Fruit fly (Drosophila melanogaster) whole organism, adult: ENCODE data around the gene Elo68beta.

Experiments used
- CG11617 ChIP-seq: fragments of 200-800 bp; sonication (Bioruptor generic); optimal IDR thresholded peaks from 2 replicates; lab custom pipeline; 2017; ENCODE audit warnings: mild to moderate bottlenecking, missing biosample characterization, missing genetic modification reagents, missing genetic modification characterization
- CG12768 ChIP-seq: fragments of 200-800 bp; sonication (Bioruptor generic); optimal IDR thresholded peaks from 2 replicates; lab custom pipeline; 2017; ENCODE audit warnings: missing biosample characterization, missing genetic modification characterization, mild to moderate bottlenecking, moderate library complexity, missing genetic modification reagents
- CG14711 ChIP-seq: fragments of 200-800 bp; sonication (Bioruptor generic); optimal IDR thresholded peaks from 2 replicates; lab custom pipeline; 2018; ENCODE audit warnings: missing biosample characterization, mild to moderate bottlenecking, missing genetic modification characterization, moderate library complexity
- CG1620 ChIP-seq: fragments of 200-800 bp; sonication (Bioruptor generic); optimal IDR thresholded peaks from 2 replicates; lab custom pipeline; 2016; ENCODE audit warnings: missing biosample characterization, missing genetic modification characterization
- CG33017 ChIP-seq: fragments of 200-800 bp; sonication (Bioruptor generic); optimal IDR thresholded peaks from 2 replicates; lab custom pipeline; 2018; ENCODE audit warnings: missing biosample characterization, mild to moderate bottlenecking, missing genetic modification characterization, moderate library complexity
- CG5204 ChIP-seq: fragments of 200-800 bp; sonication (Bioruptor generic); optimal IDR thresholded peaks from 2 replicates; lab custom pipeline; 2016; ENCODE audit warnings: missing biosample characterization, missing genetic modification characterization
- CG7045 ChIP-seq: fragments of 200-800 bp; sonication (Bioruptor generic); optimal IDR thresholded peaks from 2 replicates; lab custom pipeline; 2017; ENCODE audit warnings: missing biosample characterization, mild to moderate bottlenecking, missing genetic modification characterization
- CG7101 ChIP-seq: fragments of 200-800 bp; sonication (Bioruptor generic); optimal IDR thresholded peaks from 2 replicates; lab custom pipeline; 2018; ENCODE audit warnings: missing biosample characterization, mild to moderate bottlenecking, missing genetic modification characterization, moderate library complexity
- Clk ChIP-seq: fragments of 200-800 bp; sonication (Bioruptor generic); optimal IDR thresholded peaks from 2 replicates; lab custom pipeline; 2017; ENCODE audit warnings: missing biosample characterization, missing genetic modification characterization
- Crg-1 ChIP-seq: fragments of 200-800 bp; sonication (Bioruptor generic); optimal IDR thresholded peaks from 2 replicates; lab custom pipeline; 2016; ENCODE audit warnings: missing biosample characterization, missing genetic modification characterization
- Hr96 ChIP-seq: fragments of 200-800 bp; sonication (Bioruptor generic); optimal IDR thresholded peaks from 2 replicates; lab custom pipeline; 2016; ENCODE audit warnings: missing biosample characterization, missing genetic modification characterization
- Mnt ChIP-seq: fragments of 200-800 bp; sonication (Bioruptor generic); optimal IDR thresholded peaks from 2 replicates; lab custom pipeline; 2016; ENCODE audit warnings: missing biosample characterization, mild to moderate bottlenecking, missing genetic modification characterization
- bab1 ChIP-seq: fragments of 200-800 bp; sonication (Bioruptor generic); optimal IDR thresholded peaks from 3 replicates; lab custom pipeline; 2019; ENCODE audit warnings: missing biosample characterization, mild to moderate bottlenecking, missing genetic modification characterization, moderate library complexity
- cic ChIP-seq: fragments of 200-800 bp; sonication (Bioruptor generic); optimal IDR thresholded peaks from 2 replicates; lab custom pipeline; 2017; ENCODE audit warnings: missing biosample characterization, mild to moderate bottlenecking, missing genetic modification characterization, moderate library complexity
- cnc ChIP-seq, 2 experiments: fragments of >200 bp; optimal IDR thresholded peaks; 2 replicates each; lab custom pipeline; 2017
- kay ChIP-seq: fragments of 200-800 bp; sonication (Bioruptor generic); peaks from one replicate; lab custom pipeline; 2016; ENCODE audit warnings: missing biosample characterization, missing genetic modification characterization, borderline replicate concordance
- ovo ChIP-seq: fragments of 200-800 bp; sonication (Bioruptor generic); optimal IDR thresholded peaks from 2 replicates; lab custom pipeline; 2016; ENCODE audit warnings: missing biosample characterization, missing genetic modification characterization
- pad ChIP-seq: fragments of 200-800 bp; sonication (Bioruptor generic); optimal IDR thresholded peaks from 3 replicates; lab custom pipeline; 2017; ENCODE audit warnings: missing biosample characterization, missing genetic modification characterization, mild to moderate bottlenecking, moderate library complexity, missing genetic modification reagents
- tj ChIP-seq: fragments of 200-800 bp; sonication (Bioruptor generic); optimal IDR thresholded peaks from 3 replicates; lab custom pipeline; 2017; ENCODE audit warnings: missing biosample characterization, mild to moderate bottlenecking, missing genetic modification characterization, moderate library complexity
- toe ChIP-seq: fragments of 200-800 bp; sonication (Bioruptor generic); optimal IDR thresholded peaks from 2 replicates; lab custom pipeline; 2016; ENCODE audit warnings: missing biosample characterization, missing genetic modification characterization

The Elo68beta gene

dm6 chr3L:11097982-11098663, 3.4 kb downstream of the Elo68beta start, which contains the start of the genes Irbp18 and APP-BP1:
TSS of gene Irbp18 (minus strand) at chr3L:11098186.
TSS of gene APP-BP1 (plus strand) at chr3L:11098412.
- peak; percentile 96 for TF ChIP-seq CG5204 (GFP tag; lab: Kevin White, UChicago)
- TF ChIP-seq CG12768 (GFP tag; lab: Kevin White, UChicago) = peak; percentile 96
- TF ChIP-seq bab1 (GFP tag; lab: Kevin White, UChicago) = peak; percentile 95
- peak; percentile 84 for TF ChIP-seq ovo
- TF ChIP-seq cic = peak; percentile 71
- TF ChIP-seq Hr96 (GFP tag; lab: Kevin White, UChicago) = peak; percentile 92
- TF ChIP-seq kay (GFP tag; lab: Kevin White, UChicago) = peak; percentile 97
- peak; percentile 98 for TF ChIP-seq Crg-1 (GFP tag; lab: Kevin White, UChicago)
- TF ChIP-seq Clk (GFP tag; lab: Kevin White, UChicago) = peak; percentile 85
- peak; percentile 86 for TF ChIP-seq CG33017
- peak; percentile 80 for TF ChIP-seq tj (GFP tag; lab: Kevin White, UChicago)
- no peak for TF ChIP-seq cnc (optimal IDR thresholded peaks at IDR 0.05; lab: Kevin White, UChicago)
- peak; percentile 96 for TF ChIP-seq toe (GFP tag; lab: Kevin White, UChicago)
- TF ChIP-seq CG7101 (tag; lab: Kevin White, UChicago) = peak; percentile 92
- peak; percentile 89 for TF ChIP-seq Mnt
- TF ChIP-seq CG7045 = peak; percentile 93
- TF ChIP-seq CG1620 (GFP tag; lab: Kevin White, UChicago) = peak; percentile 96
- TF ChIP-seq CG11617 (GFP tag; lab: Kevin White, UChicago) = peak; percentile 97
- TF ChIP-seq CG14711 (tag; lab: Kevin White, UChicago) = peak; percentile 88
- peak; percentile 89 for TF ChIP-seq pad (GFP tag; lab: Kevin White, UChicago)

dm6 chr3L:11096195-11096908, 5.1 kb downstream of the Elo68beta start, which contains the start of the genes CG46439, Iyd and CG33947:
TSS of gene CG46439 (minus strand) at chr3L:11096245.
TSS of gene Iyd (minus strand) at chr3L:11096245.
TSS of gene CG33947 (plus strand) at chr3L:11096496.
- peak; percentile 64 for TF ChIP-seq bab1 (GFP tag; lab: Kevin White, UChicago)
- peak; percentile 46 for TF ChIP-seq tj (GFP tag; lab: Kevin White, UChicago)
- TF ChIP-seq CG7045 = no peak
- TF ChIP-seq CG12768 (GFP tag; lab: Kevin White, UChicago) = peak; percentile 43
- no peak for TF ChIP-seq Clk (GFP tag; lab: Kevin White, UChicago)
- no peak for TF ChIP-seq CG5204 (GFP tag; lab: Kevin White, UChicago)
- no peak for TF ChIP-seq cnc (optimal IDR thresholded peaks at IDR 0.05; lab: Kevin White, UChicago)
- TF ChIP-seq Crg-1 (GFP tag; lab: Kevin White, UChicago) = peak; percentile 54
- TF ChIP-seq CG11617 (GFP tag; lab: Kevin White, UChicago) = no peak
- TF ChIP-seq kay (GFP tag; lab: Kevin White, UChicago) = no peak
- no peak for TF ChIP-seq ovo
- TF ChIP-seq CG7101 (tag; lab: Kevin White, UChicago) = peak; percentile 29
- TF ChIP-seq cic = peak; percentile 33
- no peak for TF ChIP-seq CG14711 (tag; lab: Kevin White, UChicago)
- TF ChIP-seq Hr96 (GFP tag; lab: Kevin White, UChicago) = no peak
- TF ChIP-seq CG1620 (GFP tag; lab: Kevin White, UChicago) = peak; percentile 8
- TF ChIP-seq pad (GFP tag; lab: Kevin White, UChicago) = no peak
- TF ChIP-seq CG33017 = no peak
- TF ChIP-seq toe (GFP tag; lab: Kevin White, UChicago) = no peak
- TF ChIP-seq Mnt = peak; percentile 53

dm6 chr3L:11094279-11094678, 7.2 kb downstream of the Elo68beta start:
- TF ChIP-seq cnc (optimal IDR thresholded peaks at IDR 0.05; lab: Kevin White, UChicago) (no peak), Clk (GFP tag; lab: Kevin White, UChicago) (no peak), Mnt (no peak), CG7045 (no peak), bab1 (GFP tag; lab: Kevin White, UChicago) (no peak), cic (no peak), ovo (no peak)

DNA sequence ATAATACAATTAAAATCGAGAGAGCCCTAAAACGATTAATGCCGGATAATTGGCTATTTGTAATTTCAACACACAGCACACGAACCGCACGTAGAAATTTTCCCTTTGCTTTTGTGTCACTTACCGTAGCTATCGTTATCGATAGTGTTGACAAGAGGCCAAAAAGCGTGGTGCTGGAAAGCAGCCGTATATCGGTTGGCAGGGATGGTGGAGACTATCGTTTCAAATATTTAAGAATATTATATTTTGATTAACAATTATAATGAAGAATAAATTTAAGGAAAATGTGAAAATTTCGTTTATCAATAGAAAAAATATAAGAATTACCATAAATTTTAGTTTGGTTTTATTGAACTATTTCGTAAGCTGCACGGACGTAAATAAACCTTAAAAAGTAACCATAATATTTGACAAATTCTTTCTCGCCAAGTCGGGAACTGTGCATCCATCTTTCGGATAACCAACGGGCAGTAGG, 8.4 kb downstream of the Elo68beta start, which contains the start of gene JIL-1:
Gene JIL-1 (minus strand): TSS at position 148 of the 475 bp plus-strand sequence.
- TF ChIP-seq toe (GFP tag; lab: Kevin White, UChicago) (peak; percentile 75), Mnt (peak; percentile 78), cic (no peak), CG11617 (GFP tag; lab: Kevin White, UChicago) (peak; percentile 7), CG33017 (peak; percentile 66), CG12768 (GFP tag; lab: Kevin White, UChicago) (peak; percentile 76), Hr96 (GFP tag; lab: Kevin White, UChicago) (peak; percentile 73), bab1 (GFP tag; lab: Kevin White, UChicago) (peak; percentile 80), cnc (optimal IDR thresholded peaks at IDR 0.05; lab: Kevin White, UChicago) (no peak), CG1620 (GFP tag; lab: Kevin White, UChicago) (peak; percentile 83), CG5204 (GFP tag; lab: Kevin White, UChicago) (peak; percentile 69), pad (GFP tag; lab: Kevin White, UChicago) (peak; percentile 75), Clk (GFP tag; lab: Kevin White, UChicago) (peak; percentile 67), kay (GFP tag; lab: Kevin White, UChicago) (peak; percentile 90), CG7045 (peak; percentile 55), ovo (peak; percentile 57), tj (GFP tag; lab: Kevin White, UChicago) (no peak), Crg-1 (GFP tag; lab: Kevin White, UChicago) (peak; percentile 86), CG14711 (tag; lab: Kevin White, UChicago) (peak; percentile 47), CG7101 (tag; lab: Kevin White, UChicago) (peak; percentile 82)
